Worm (Caenorhabditis elegans) whole organism, midembryonic: Measurements from ENCODE around the gene sel-8.

Experiments used
- T22C8.4 ChIP-seq: fragments of 200-800 bp; sonication (Bioruptor generic); IDR thresholded peaks from 2 replicates; pipeline ENCODE4 v1.3.6; 2022; ENCODE audit warnings: missing genetic modification characterization, missing compliant biosample characterization
- cog-1 ChIP-seq: sonication (generic microtip); optimal IDR thresholded peaks from 2 replicates; lab custom pipeline; 2016; ENCODE audit warnings: missing genetic modification characterization, missing compliant biosample characterization
- flt-1 ChIP-seq: fragments of 200-800 bp; sonication (Bioruptor generic); IDR thresholded peaks from 2 replicates; pipeline ENCODE4 v1.3.6; 2022; ENCODE audit warnings: missing genetic modification characterization, missing compliant biosample characterization
- klf-2 ChIP-seq: fragments of 200-800 bp; sonication (Bioruptor generic); conservative IDR thresholded peaks from 2 replicates; pipeline ENCODE4 v1.3.6; 2022; ENCODE audit warnings: missing genetic modification reagents, missing genetic modification characterization, missing compliant biosample characterization
- med-1 ChIP-seq: sonication (generic microtip); optimal IDR thresholded peaks from 2 replicates; lab custom pipeline; 2017; ENCODE audit warnings: missing genetic modification characterization, mild to moderate bottlenecking, missing compliant biosample characterization, antibody characterized with exemption, missing genetic modification reagents; ENCODE audit not compliant: insufficient read depth
- ref-1 ChIP-seq: fragments of 200-800 bp; sonication (Bioruptor generic); conservative IDR thresholded peaks from 2 replicates; pipeline ENCODE4 v1.3.6; 2022; ENCODE audit warnings: missing genetic modification reagents, missing genetic modification characterization, missing compliant biosample characterization
- tab-1 ChIP-seq: fragments of 200-800 bp; sonication (Bioruptor generic); IDR thresholded peaks from 2 replicates; pipeline ENCODE4 v1.3.6; 2022; ENCODE audit warnings: missing genetic modification characterization, missing compliant biosample characterization
- ztf-23 ChIP-seq: fragments of 200-800 bp; sonication (Bioruptor generic); IDR thresholded peaks from 2 replicates; pipeline ENCODE4 v1.3.6; 2022; ENCODE audit warnings: missing genetic modification reagents, missing genetic modification characterization, missing compliant biosample characterization
- ztf-29 ChIP-seq: fragments of 200-800 bp; sonication (Bioruptor generic); IDR thresholded peaks from 2 replicates; pipeline ENCODE4 v1.3.6; 2022; ENCODE audit warnings: missing genetic modification reagents, missing genetic modification characterization, missing compliant biosample characterization

Gene sel-8

ce11 chrIII:3652964-3653363 lies 26.0 kb upstream of the sel-8 start:
- TF ChIP-seq klf-2 (GFP tag; lab: Robert Waterston, UW) (no peak), T22C8.4 (GFP tag; lab: Robert Waterston, UW) (no peak), med-1 (GFP tag; lab: Kevin White, UChicago) (no peak), ztf-23 (GFP tag; lab: Robert Waterston, UW) (no peak), tab-1 (no peak), flt-1 (GFP tag; lab: Robert Waterston, UW) (no peak), ref-1 (GFP tag; lab: Robert Waterston, UW) (no peak), cog-1 (tag; lab: Kevin White, UChicago) (no peak), ztf-29 (GFP tag; lab: Robert Waterston, UW) (no peak)

ce11 chrIII:3652427-3652826 lies 25.5 kb upstream of the sel-8 start:
- no peak for TF ChIP-seq tab-1
- TF ChIP-seq cog-1 (tag; lab: Kevin White, UChicago), result no peak
- TF ChIP-seq ref-1 (GFP tag; lab: Robert Waterston, UW), result no peak
- no peak for TF ChIP-seq T22C8.4 (GFP tag; lab: Robert Waterston, UW)
- no peak for TF ChIP-seq ztf-23 (GFP tag; lab: Robert Waterston, UW)
- no peak for TF ChIP-seq klf-2 (GFP tag; lab: Robert Waterston, UW)
- no peak for TF ChIP-seq flt-1 (GFP tag; lab: Robert Waterston, UW)
- TF ChIP-seq ztf-29 (GFP tag; lab: Robert Waterston, UW), result no peak
- no peak for TF ChIP-seq med-1 (GFP tag; lab: Kevin White, UChicago)

- TF ChIP-seq T22C8.4 (GFP tag; lab: Robert Waterston, UW) (no peak), tab-1 (no peak), ztf-23 (GFP tag; lab: Robert Waterston, UW) (peak; percentile 68; the same call in 1 of the 2 replicates)
Measured at ce11 chrIII:3650677-3651315, 23.9 kb upstream of the sel-8 start, which contains the start of the genes madf-8 and gsr-1. TSS of gene madf-8 (minus strand) at chrIII:3650832. TSS of gene gsr-1 (plus strand) at chrIII:3650907.

- TF ChIP-seq T22C8.4 (GFP tag; lab: Robert Waterston, UW) (no peak), klf-2 (GFP tag; lab: Robert Waterston, UW) (no peak), ztf-23 (GFP tag; lab: Robert Waterston, UW) (no peak), ref-1 (GFP tag; lab: Robert Waterston, UW) (no peak), med-1 (GFP tag; lab: Kevin White, UChicago) (no peak), flt-1 (GFP tag; lab: Robert Waterston, UW) (no peak), cog-1 (tag; lab: Kevin White, UChicago) (no peak), ztf-29 (GFP tag; lab: Robert Waterston, UW) (no peak), tab-1 (no peak)
Measured at ce11 chrIII:3650266-3650665, 23.3 kb upstream of the sel-8 start.

ce11 chrIII:3649305-3649704 lies 22.4 kb upstream of the sel-8 start:
- no peak for TF ChIP-seq ztf-29 (GFP tag; lab: Robert Waterston, UW)
- TF ChIP-seq klf-2 (GFP tag; lab: Robert Waterston, UW), result no peak
- TF ChIP-seq flt-1 (GFP tag; lab: Robert Waterston, UW), result no peak
- no peak for TF ChIP-seq ztf-23 (GFP tag; lab: Robert Waterston, UW)
- no peak for TF ChIP-seq med-1 (GFP tag; lab: Kevin White, UChicago)
- TF ChIP-seq cog-1 (tag; lab: Kevin White, UChicago), result no peak
- no peak for TF ChIP-seq T22C8.4 (GFP tag; lab: Robert Waterston, UW)
- no peak for TF ChIP-seq tab-1
- TF ChIP-seq ref-1 (GFP tag; lab: Robert Waterston, UW), result no peak

- TF ChIP-seq ref-1 (GFP tag; lab: Robert Waterston, UW) (no peak), klf-2 (GFP tag; lab: Robert Waterston, UW) (no peak), cog-1 (tag; lab: Kevin White, UChicago) (no peak), tab-1 (no peak), ztf-23 (GFP tag; lab: Robert Waterston, UW) (no peak), flt-1 (GFP tag; lab: Robert Waterston, UW) (no peak), T22C8.4 (GFP tag; lab: Robert Waterston, UW) (no peak), ztf-29 (GFP tag; lab: Robert Waterston, UW) (no peak)
Measured at ce11 chrIII:3644075-3644474, 17.1 kb upstream of the sel-8 start, which contains the start of gene unc-93. TSS of gene unc-93 (plus strand) at chrIII:3644375.

ce11 chrIII:3643602-3644001 lies 16.7 kb upstream of the sel-8 start:
- TF ChIP-seq ztf-29 (GFP tag; lab: Robert Waterston, UW) (no peak), med-1 (GFP tag; lab: Kevin White, UChicago) (no peak), tab-1 (no peak), ztf-23 (GFP tag; lab: Robert Waterston, UW) (no peak), cog-1 (tag; lab: Kevin White, UChicago) (no peak)

ce11 chrIII:3637251-3637989 lies 10.5 kb upstream of the sel-8 start:
- no peak for TF ChIP-seq T22C8.4 (GFP tag; lab: Robert Waterston, UW)
- no peak for TF ChIP-seq flt-1 (GFP tag; lab: Robert Waterston, UW)
- no peak for TF ChIP-seq klf-2 (GFP tag; lab: Robert Waterston, UW)
- no peak for TF ChIP-seq tab-1
- TF ChIP-seq ref-1 (GFP tag; lab: Robert Waterston, UW), result no peak

- TF ChIP-seq tab-1, result no peak
- TF ChIP-seq ref-1 (GFP tag; lab: Robert Waterston, UW), result 0 out of 2 replicates have a peak, but pooled peaks have one; percentile 15
Measured at ce11 chrIII:3635844-3636243, 8.9 kb upstream of the sel-8 start, which contains the start of gene rilp-1. TSS of gene rilp-1 (plus strand) at chrIII:3636144.
